Worm (Caenorhabditis elegans): Measurements from ENCODE around the gene clec-128.

clec-128 gene

DNA sequence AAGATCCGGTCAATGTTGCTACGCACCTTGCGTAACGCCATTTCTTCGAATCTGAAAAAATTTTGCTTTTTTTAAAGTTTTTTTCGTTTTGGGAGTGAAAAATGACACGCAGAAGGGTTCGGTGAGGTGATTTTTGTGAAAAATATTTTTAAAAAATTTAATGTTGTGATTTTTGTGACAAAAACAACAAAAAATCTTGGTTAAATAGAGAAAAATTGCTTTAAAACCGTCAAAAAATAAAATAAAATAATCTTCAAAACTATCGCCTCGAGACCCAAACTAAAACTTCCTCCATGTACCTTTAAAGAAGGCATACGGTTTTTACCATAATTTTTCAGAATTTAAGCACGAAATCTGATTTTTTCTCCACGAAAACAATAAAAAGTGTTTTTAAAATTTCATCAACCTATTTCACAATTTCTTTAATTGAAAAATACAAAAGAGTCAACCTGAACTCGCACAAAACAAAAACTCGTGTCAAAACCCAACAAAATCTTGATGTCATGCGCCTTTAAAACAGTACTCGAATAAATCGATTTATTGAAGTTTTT, 24.4 kb downstream of the clec-128 start, which contains the start of gene apd-3:
TSS of gene apd-3 (minus strand) at position 51 of the 551 bp plus-strand sequence.
- TF ChIP-seq tbp1 (GFP tag; optimal IDR thresholded peaks at IDR 0.05) (no peak), gei-17 (GFP tag; optimal IDR thresholded peaks at IDR 0.05) (no peak), lin-26 (GFP tag; IDR thresholded peaks at IDR 0.05) (no peak), hlh-12 (tag; optimal IDR thresholded peaks at IDR 0.05) (no peak), bed-1 (GFP tag; IDR thresholded peaks at IDR 0.05) (no peak), madf-8 (GFP tag; conservative IDR thresholded peaks at IDR 0.05) (peak; percentile 82), pbrm-1 (GFP tag; IDR thresholded peaks at IDR 0.05) (no peak), lsy-27 (tag; optimal IDR thresholded peaks at IDR 0.05; ENCODE audit: borderline replicate concordance, insufficient read depth) (no peak), snpc-1.1 (tag; optimal IDR thresholded peaks at IDR 0.05; ENCODE audit: insufficient read depth) (no peak), lir-1 (GFP tag; conservative IDR thresholded peaks at IDR 0.05) (no peak), aptf-2 (GFP tag; conservative IDR thresholded peaks at IDR 0.05) (no peak), Y56A3A.18 (GFP tag; IDR thresholded peaks at IDR 0.05) (no peak), somi-1 (GFP tag; optimal IDR thresholded peaks at IDR 0.05) (no peak), lag-1 (GFP tag; IDR thresholded peaks at IDR 0.05) (no peak), Y53F4B.3 (GFP tag; IDR thresholded peaks at IDR 0.05) (no peak), ceh-79 (tag; optimal IDR thresholded peaks at IDR 0.05) (no peak), ztf-28 (GFP tag; IDR thresholded peaks at IDR 0.05) (no peak), rcor-1 (GFP tag; IDR thresholded peaks at IDR 0.05) (no peak), nhr-179 (tag; optimal IDR thresholded peaks at IDR 0.05) (no peak), nhr-27 (tag; optimal IDR thresholded peaks at IDR 0.05) (no peak), F22D6.2 (tag; optimal IDR thresholded peaks at IDR 0.05) (no peak), B0261.1 (tag; optimal IDR thresholded peaks at IDR 0.05) (no peak), xnd-1 (tag; optimal IDR thresholded peaks at IDR 0.05) (peak; percentile 97), ets-4 (GFP tag; optimal IDR thresholded peaks at IDR 0.05) (no peak), ztf-3 (GFP tag; optimal IDR thresholded peaks at IDR 0.05) (no peak), T26A5.8 (tag; optimal IDR thresholded peaks at IDR 0.05) (no peak), K11D2.4 (GFP tag; IDR thresholded peaks at IDR 0.05) (no peak), snpc-1.3 (tag; optimal IDR thresholded peaks at IDR 0.05; ENCODE audit: insufficient read depth) (peak; percentile 19), Y95B8A.8 (GFP tag; IDR thresholded peaks at IDR 0.05) (no peak), unc-130 (GFP tag; optimal IDR thresholded peaks at IDR 0.05) (no peak), lin-54 (GFP tag; optimal IDR thresholded peaks at IDR 0.05) (peak; percentile 4), let-526 (GFP tag; IDR thresholded peaks at IDR 0.05) (no peak), chd-7 (tag; optimal IDR thresholded peaks at IDR 0.05) (no peak), dpff-1 (tag; optimal IDR thresholded peaks at IDR 0.05) (no peak), akir-1 (GFP tag; optimal IDR thresholded peaks at IDR 0.05) (no peak), tbx-9 (tag; optimal IDR thresholded peaks at IDR 0.05; ENCODE audit: borderline replicate concordance) (no peak), Y67H2A.10 (GFP tag; conservative IDR thresholded peaks at IDR 0.05) (no peak), rpc-1 (optimal IDR thresholded peaks at IDR 0.05) (no peak), rpc-1 (tag; optimal IDR thresholded peaks at IDR 0.05) (no peak), Y53G8AR.9 (GFP tag; conservative IDR thresholded peaks at IDR 0.05) (no peak), mcd-1 (GFP tag; IDR thresholded peaks at IDR 0.05) (peak; percentile 32; the same call in 1 of the 2 replicates), ceh-40 (GFP tag; IDR thresholded peaks at IDR 0.05) (no peak), madf-6 (GFP tag; IDR thresholded peaks at IDR 0.05) (peak; percentile 95), fkh-3 (tag; optimal IDR thresholded peaks at IDR 0.05) (no peak), ZK185.1 (tag; optimal IDR thresholded peaks at IDR 0.05; ENCODE audit: poor library complexity, severe bottlenecking) (no peak), F57A8.1 (GFP tag; optimal IDR thresholded peaks at IDR 0.05) (no peak), C06A6.2 (GFP tag; conservative IDR thresholded peaks at IDR 0.05) (no peak), him-1 (tag; optimal IDR thresholded peaks at IDR 0.05) (no peak), let-607 (tag; optimal IDR thresholded peaks at IDR 0.05) (no peak)
